Worm (Caenorhabditis elegans): ENCODE measurements around the gene F36A4.4.

The F36A4.4 gene

DNA sequence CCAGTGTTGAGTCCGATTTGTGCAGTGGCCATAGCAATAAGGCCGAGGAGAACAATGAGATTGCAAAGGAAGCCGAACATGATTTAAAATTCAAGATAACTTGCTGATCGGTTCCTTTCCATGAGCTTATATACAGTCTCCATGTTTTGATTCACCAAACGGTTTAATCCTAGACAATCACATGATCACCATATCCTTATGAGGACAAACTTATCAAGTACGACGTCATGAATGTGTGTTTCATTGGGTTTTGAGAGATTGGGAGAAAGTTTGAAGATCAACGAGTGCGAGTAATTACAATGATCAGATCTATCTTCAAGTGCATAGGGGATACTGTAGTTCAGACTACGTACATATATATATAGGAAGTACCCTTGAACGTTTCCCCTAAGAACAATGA lies 23.1 kb downstream of the F36A4.4 start, which contains the start of gene dct-7:
TSS of gene dct-7 (minus strand) at position 101 of the 400 bp plus-strand sequence.
- TF ChIP-seq nhr-237 (tag; optimal IDR thresholded peaks at IDR 0.05): no peak
- no peak for TF ChIP-seq mep-1 (tag; optimal IDR thresholded peaks at IDR 0.05)
- TF ChIP-seq nhr-28 (tag; optimal IDR thresholded peaks at IDR 0.05): no peak
- TF ChIP-seq zip-8 (tag; optimal IDR thresholded peaks at IDR 0.05): no peak
- TF ChIP-seq unc-120 (tag; optimal IDR thresholded peaks at IDR 0.05; ENCODE audit: poor library complexity, severe bottlenecking): no peak
- no peak for TF ChIP-seq elt-3 (tag; optimal IDR thresholded peaks at IDR 0.05)
- TF ChIP-seq snpc-4 (tag; optimal IDR thresholded peaks at IDR 0.05): no peak
- no peak for TF ChIP-seq mab-5 (tag; optimal IDR thresholded peaks at IDR 0.05)

DNA sequence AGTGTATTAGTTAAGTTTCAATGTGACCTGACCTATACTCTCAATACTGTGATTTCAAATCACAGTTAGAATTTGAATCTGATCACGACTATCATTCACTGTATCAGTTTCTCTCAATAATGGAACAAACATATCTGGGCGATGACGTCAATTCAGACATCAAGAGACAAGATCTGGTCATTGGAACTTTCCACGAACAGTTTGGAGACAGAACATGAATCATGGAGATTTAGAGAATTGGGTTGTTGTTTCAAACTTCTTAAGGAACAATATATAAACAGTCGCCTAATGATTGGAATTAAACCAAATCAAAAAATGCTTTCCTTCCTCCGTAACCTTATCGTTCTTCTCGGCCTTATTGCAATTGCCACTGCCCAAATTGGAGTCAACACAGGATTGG lies 23.8 kb downstream of the F36A4.4 start, which contains the start of gene F15E6.4:
TSS of gene F15E6.4 (plus strand) at position 301 of the 400 bp plus-strand sequence.
- no peak for TF ChIP-seq ham-2 (GFP tag; optimal IDR thresholded peaks at IDR 0.05)
- no peak for TF ChIP-seq drap-1 (GFP tag; optimal IDR thresholded peaks at IDR 0.05)
- TF ChIP-seq ceh-43 (GFP tag; optimal IDR thresholded peaks at IDR 0.05): no peak
- no peak for TF ChIP-seq elt-3 (tag; optimal IDR thresholded peaks at IDR 0.05)
- no peak for TF ChIP-seq lin-32 (GFP tag; optimal IDR thresholded peaks at IDR 0.05)
- no peak for TF ChIP-seq unc-120 (tag; optimal IDR thresholded peaks at IDR 0.05; ENCODE audit: poor library complexity, severe bottlenecking)
- TF ChIP-seq nhr-28 (tag; optimal IDR thresholded peaks at IDR 0.05): no peak
- TF ChIP-seq snpc-4 (tag; optimal IDR thresholded peaks at IDR 0.05): no peak
- TF ChIP-seq unc-62 (GFP tag; optimal IDR thresholded peaks at IDR 0.05): no peak
- TF ChIP-seq zip-8 (tag; optimal IDR thresholded peaks at IDR 0.05): no peak
- TF ChIP-seq ces-1 (GFP tag; optimal IDR thresholded peaks at IDR 0.05): no peak
- no peak for TF ChIP-seq lsy-2 (tag; optimal IDR thresholded peaks at IDR 0.05)

DNA sequence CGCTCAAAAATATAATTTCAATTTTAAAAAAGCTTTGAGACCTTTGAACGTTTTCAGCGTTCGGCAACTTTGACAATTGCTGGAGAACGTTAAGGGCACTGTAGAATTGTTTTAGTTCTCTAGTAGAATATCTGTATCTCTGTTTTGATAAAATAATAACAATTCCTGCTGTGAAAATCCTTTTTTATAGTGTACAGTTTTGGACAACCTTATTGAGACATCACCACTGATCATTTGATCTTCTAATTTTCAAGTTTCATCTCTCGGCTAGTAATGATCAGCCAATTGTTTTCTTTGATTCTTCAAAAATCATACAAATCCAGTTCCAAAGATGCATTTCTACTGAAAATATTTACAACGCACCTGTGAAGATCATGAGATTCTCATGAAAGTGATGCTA lies 25.1 kb downstream of the F36A4.4 start, which contains the start of gene F15E6.10:
TSS of gene F15E6.10 (plus strand) at position 301 of the 400 bp plus-strand sequence.
- TF ChIP-seq nhr-2 (tag; optimal IDR thresholded peaks at IDR 0.05): no peak
- TF ChIP-seq unc-62 (GFP tag; optimal IDR thresholded peaks at IDR 0.05): no peak
- no peak for TF ChIP-seq nhr-12 (tag; optimal IDR thresholded peaks at IDR 0.05)
- no peak for TF ChIP-seq ces-1 (GFP tag; optimal IDR thresholded peaks at IDR 0.05)
- no peak for TF ChIP-seq zip-8 (tag; optimal IDR thresholded peaks at IDR 0.05)
- no peak for TF ChIP-seq elt-1 (tag; optimal IDR thresholded peaks at IDR 0.05; ENCODE audit: borderline replicate concordance, insufficient read depth)
- TF ChIP-seq M03D4.4 (tag; optimal IDR thresholded peaks at IDR 0.05): no peak
- no peak for TF ChIP-seq snpc-4 (tag; optimal IDR thresholded peaks at IDR 0.05)

DNA sequence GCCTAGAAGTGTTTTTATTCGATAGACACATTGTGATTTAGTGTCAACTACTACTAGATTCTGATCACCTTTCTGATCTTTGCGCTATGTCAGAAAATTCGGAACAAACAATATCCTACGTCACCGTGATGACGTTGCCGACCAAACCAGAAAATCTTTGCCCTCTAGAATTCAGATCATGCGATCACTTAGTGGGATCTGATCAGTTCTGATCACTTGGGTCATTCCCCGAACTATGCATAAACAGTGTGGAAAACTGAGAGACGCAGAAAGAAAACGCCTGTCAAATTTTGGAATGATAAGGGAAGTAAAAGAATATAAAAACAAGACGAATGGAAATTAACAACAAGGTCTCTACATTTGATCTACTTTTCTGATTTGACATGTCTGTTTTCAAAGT lies 27.1 kb downstream of the F36A4.4 start, which contains the start of gene F15E6.3:
TSS of gene F15E6.3 (plus strand) at position 344 of the 400 bp plus-strand sequence.
- TF ChIP-seq nhr-2 (tag; optimal IDR thresholded peaks at IDR 0.05) (no peak), ceh-39 (tag; optimal IDR thresholded peaks at IDR 0.05) (no peak), snpc-4 (tag; optimal IDR thresholded peaks at IDR 0.05) (no peak), nhr-237 (tag; optimal IDR thresholded peaks at IDR 0.05) (no peak), drap-1 (GFP tag; optimal IDR thresholded peaks at IDR 0.05) (no peak), hlh-1 (tag; optimal IDR thresholded peaks at IDR 0.05) (no peak), unc-62 (GFP tag; optimal IDR thresholded peaks at IDR 0.05) (no peak), ceh-43 (GFP tag; optimal IDR thresholded peaks at IDR 0.05) (no peak), ceh-83 (GFP tag; optimal IDR thresholded peaks at IDR 0.05) (no peak), nhr-12 (tag; optimal IDR thresholded peaks at IDR 0.05) (no peak), mls-2 (tag; optimal IDR thresholded peaks at IDR 0.05) (no peak), ces-1 (GFP tag; optimal IDR thresholded peaks at IDR 0.05) (no peak)

DNA sequence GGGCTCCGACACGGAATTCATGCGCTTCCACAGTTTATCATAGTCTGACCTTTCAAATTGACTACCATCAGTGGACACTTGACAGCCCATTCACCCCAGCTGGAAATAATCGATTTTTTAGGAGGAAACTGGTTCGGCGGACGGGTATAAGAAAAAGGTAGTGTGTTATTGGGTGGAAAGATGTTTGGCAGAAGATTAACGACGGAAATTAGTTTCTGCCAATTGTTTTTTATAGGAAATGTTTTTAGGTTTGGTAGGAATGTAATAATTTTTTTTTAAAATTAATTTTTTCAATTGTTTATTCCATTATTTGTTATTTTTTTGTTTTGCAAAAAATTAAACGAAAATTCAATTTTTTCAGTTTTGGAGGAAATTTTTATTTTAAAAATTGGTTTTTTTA lies 31.6 kb downstream of the F36A4.4 start, which contains the start of gene F15E6.9:
TSS of gene F15E6.9 (minus strand) at position 101 of the 400 bp plus-strand sequence.
- no peak for TF ChIP-seq tbx-8 (GFP tag; optimal IDR thresholded peaks at IDR 0.05)

DNA sequence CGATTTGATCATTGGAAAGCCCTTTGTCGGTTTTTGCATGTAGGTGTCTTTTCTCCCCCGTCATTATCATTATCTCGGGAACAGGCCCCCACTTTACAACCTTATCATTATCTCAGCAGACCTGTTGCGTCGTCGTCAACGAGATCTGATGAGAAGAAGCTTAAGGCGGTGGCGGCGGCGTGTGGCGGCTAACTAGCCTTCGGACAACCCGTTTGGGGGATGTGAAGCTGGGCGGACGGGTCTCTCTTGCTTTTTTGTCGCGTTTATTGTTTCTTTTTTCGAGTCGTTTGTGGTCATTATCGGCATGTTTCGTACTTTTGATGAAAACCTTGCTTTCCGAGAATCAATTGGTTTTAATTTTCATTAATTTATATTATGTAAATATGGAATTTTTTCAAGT lies 32.6 kb downstream of the F36A4.4 start:
- no peak for TF ChIP-seq nhr-12 (tag; optimal IDR thresholded peaks at IDR 0.05)
- no peak for TF ChIP-seq sem-2 (GFP tag; optimal IDR thresholded peaks at IDR 0.05)
- TF ChIP-seq ceh-43 (GFP tag; optimal IDR thresholded peaks at IDR 0.05): no peak
- TF ChIP-seq zip-8 (tag; optimal IDR thresholded peaks at IDR 0.05): no peak
- TF ChIP-seq ham-2 (GFP tag; optimal IDR thresholded peaks at IDR 0.05): no peak
- TF ChIP-seq sptf-1 (tag; optimal IDR thresholded peaks at IDR 0.05): no peak
- no peak for TF ChIP-seq lin-13 (tag; optimal IDR thresholded peaks at IDR 0.05)
- no peak for TF ChIP-seq mab-5 (tag; optimal IDR thresholded peaks at IDR 0.05)
- TF ChIP-seq mls-2 (tag; optimal IDR thresholded peaks at IDR 0.05): no peak
- TF ChIP-seq M03D4.4 (tag; optimal IDR thresholded peaks at IDR 0.05): no peak
- TF ChIP-seq cnd-1 (tag; optimal IDR thresholded peaks at IDR 0.05): no peak
- no peak for TF ChIP-seq pha-4 (tag; optimal IDR thresholded peaks at IDR 0.05)
- no peak for TF ChIP-seq unc-120 (tag; optimal IDR thresholded peaks at IDR 0.05; ENCODE audit: poor library complexity, severe bottlenecking)
- TF ChIP-seq snpc-4 (tag; optimal IDR thresholded peaks at IDR 0.05): no peak
- no peak for TF ChIP-seq nhr-28 (tag; optimal IDR thresholded peaks at IDR 0.05)
- TF ChIP-seq elt-1 (tag; optimal IDR thresholded peaks at IDR 0.05; ENCODE audit: borderline replicate concordance, insufficient read depth): no peak
- no peak for TF ChIP-seq tbx-8 (GFP tag; optimal IDR thresholded peaks at IDR 0.05)
